Fruit fly (Drosophila melanogaster) whole organism, wandering third instar larva: ENCODE data around the gene Diap1.

Source experiments
- CG9705 ChIP-seq: fragments of 200-800 bp; sonication (Bioruptor generic); optimal IDR thresholded peaks from 2 replicates; lab custom pipeline; 2018; ENCODE audit warnings: missing biosample characterization, mild to moderate bottlenecking, missing genetic modification characterization
- CrebA ChIP-seq: fragments of 200-800 bp; sonication (Bioruptor generic); optimal IDR thresholded peaks from 2 replicates; lab custom pipeline; 2016; ENCODE audit warnings: missing biosample characterization, mild to moderate bottlenecking, missing genetic modification characterization, borderline replicate concordance
- Dif ChIP-seq: fragments of 200-275, 200-300 bp; sonication (Bioruptor generic); optimal IDR thresholded peaks from 2 replicates; lab custom pipeline; 2018; ENCODE audit warnings: missing biosample characterization, missing genetic modification characterization; ENCODE audit not compliant: partially characterized antibody
- HLH106 ChIP-seq: fragments of 200-800 bp; optimal IDR thresholded peaks from 3 replicates; lab custom pipeline; 2019; ENCODE audit warnings: missing biosample characterization, mild to moderate bottlenecking, missing genetic modification characterization, moderate library complexity
- Hnf4 ChIP-seq: fragments of 200-800 bp; sonication (Bioruptor generic); optimal IDR thresholded peaks from 2 replicates; lab custom pipeline; 2016; ENCODE audit warnings: missing biosample characterization, mild to moderate bottlenecking, missing genetic modification characterization
- Hr83 ChIP-seq: fragments of 200-300 bp; sonication (Bioruptor generic); optimal IDR thresholded peaks from 2 replicates; lab custom pipeline; 2016; ENCODE audit warnings: missing biosample characterization, mild to moderate bottlenecking, missing genetic modification characterization, moderate library complexity; ENCODE audit not compliant: poor library complexity, severe bottlenecking
- Mio ChIP-seq: sonication (Bioruptor generic); optimal IDR thresholded peaks from 2 replicates; lab custom pipeline; 2016; ENCODE audit warnings: missing biosample characterization, missing genetic modification characterization
- Myc ChIP-seq: fragments of >200 bp; optimal IDR thresholded peaks from 2 replicates; lab custom pipeline; 2017
- OdsH ChIP-seq: fragments of 200-800 bp; sonication (Bioruptor generic); optimal IDR thresholded peaks from 2 replicates; lab custom pipeline; 2016; ENCODE audit warnings: missing biosample characterization, mild to moderate bottlenecking, missing genetic modification characterization
- Rel ChIP-seq, 2 experiments: fragments of 200-800 bp; sonication (Bioruptor generic) in 1 of 2; optimal IDR thresholded peaks; 2 replicates in 1 of 2; 3 replicates in 1 of 2; lab custom pipeline; 2016 to 2019; ENCODE audit warnings: mild to moderate bottlenecking in 2 of 2, missing biosample characterization in 2 of 2, missing genetic modification characterization in 2 of 2, moderate library complexity in 1 of 2
- Sp1 ChIP-seq: fragments of 200-800 bp; sonication (Bioruptor generic); optimal IDR thresholded peaks from 3 replicates; lab custom pipeline; 2019; ENCODE audit warnings: missing biosample characterization, mild to moderate bottlenecking, missing genetic modification characterization, moderate library complexity
- Vsx2 ChIP-seq: fragments of 200-300, 225-300 bp; sonication (Bioruptor generic); optimal IDR thresholded peaks from 2 replicates; lab custom pipeline; 2018; ENCODE audit warnings: missing biosample characterization, missing genetic modification characterization; ENCODE audit not compliant: partially characterized antibody
- brk ChIP-seq: fragments of 200-800 bp; sonication (Bioruptor generic); optimal IDR thresholded peaks from 2 replicates; lab custom pipeline; 2016; ENCODE audit warnings: missing biosample characterization, mild to moderate bottlenecking, missing genetic modification characterization
- dl ChIP-seq, 2 experiments: fragments of 175-275, 200-275 bp in 1 of 2; fragments of 200-275 bp in 1 of 2; sonication (Bioruptor generic); optimal IDR thresholded peaks; lab custom pipeline; 2018; ENCODE audit warnings: mild to moderate bottlenecking in 2 of 2, missing biosample characterization in 2 of 2, missing genetic modification characterization in 2 of 2, moderate library complexity in 2 of 2; ENCODE audit not compliant: partially characterized antibody in 2 of 2, insufficient read depth in 1 of 2
- dmrt93B ChIP-seq: fragments of 200-800 bp; sonication (Bioruptor generic); optimal IDR thresholded peaks from 2 replicates; lab custom pipeline; 2018; ENCODE audit warnings: missing biosample characterization, mild to moderate bottlenecking, missing genetic modification characterization
- dsf ChIP-seq: sonication (Bioruptor generic); optimal IDR thresholded peaks from 2 replicates; lab custom pipeline; 2016; ENCODE audit warnings: missing biosample characterization, missing genetic modification characterization, borderline replicate concordance
- ey ChIP-seq: fragments of 200-800 bp; sonication (Bioruptor generic); optimal IDR thresholded peaks from 2 replicates; lab custom pipeline; 2016; ENCODE audit warnings: missing biosample characterization, missing genetic modification characterization
- foxo ChIP-seq, 2 experiments: fragments of 200-800 bp; sonication (Bioruptor generic); optimal IDR thresholded peaks; 2 replicates in 1 of 2; 3 replicates in 1 of 2; lab custom pipeline; 2016 to 2017; ENCODE audit warnings: missing biosample characterization in 2 of 2, missing genetic modification characterization in 2 of 2
- fru ChIP-seq: fragments of 200-800 bp; sonication (Bioruptor generic); optimal IDR thresholded peaks from 3 replicates; lab custom pipeline; 2016; ENCODE audit warnings: missing biosample characterization, mild to moderate bottlenecking, missing genetic modification characterization
- h ChIP-seq: fragments of 200-800 bp; sonication (Bioruptor generic); optimal IDR thresholded peaks from 3 replicates; lab custom pipeline; 2016; ENCODE audit warnings: missing biosample characterization, mild to moderate bottlenecking, missing genetic modification characterization
- jim ChIP-seq: fragments of 175-275, 200-325 bp; sonication (Bioruptor generic); optimal IDR thresholded peaks from 2 replicates; lab custom pipeline; 2016; ENCODE audit warnings: missing biosample characterization, mild to moderate bottlenecking, missing genetic modification characterization
- lola ChIP-seq: fragments of >200 bp; optimal IDR thresholded peaks from 2 replicates; lab custom pipeline; 2017; ENCODE audit warnings: missing biosample characterization, missing genetic modification characterization
- psq ChIP-seq: fragments of 200-800 bp; sonication (Bioruptor generic); optimal IDR thresholded peaks from 3 replicates; lab custom pipeline; 2017; ENCODE audit warnings: missing biosample characterization, mild to moderate bottlenecking, missing genetic modification characterization, moderate library complexity
- sage ChIP-seq: fragments of 200-800 bp; sonication (Bioruptor generic); optimal IDR thresholded peaks from 2 replicates; lab custom pipeline; 2016; ENCODE audit warnings: missing biosample characterization, mild to moderate bottlenecking, missing genetic modification characterization
- sv ChIP-seq: fragments of 200-800 bp; sonication (Bioruptor generic); optimal IDR thresholded peaks from 3 replicates; lab custom pipeline; 2016; ENCODE audit warnings: missing biosample characterization, missing genetic modification characterization
- tai ChIP-seq: sonication (Bioruptor generic); optimal IDR thresholded peaks from 2 replicates; lab custom pipeline; 2016; ENCODE audit warnings: missing biosample characterization, missing genetic modification characterization
- usp ChIP-seq: fragments of >200 bp; optimal IDR thresholded peaks from 2 replicates; lab custom pipeline; 2017; ENCODE audit warnings: missing biosample characterization, missing genetic modification characterization

Gene Diap1

DNA sequence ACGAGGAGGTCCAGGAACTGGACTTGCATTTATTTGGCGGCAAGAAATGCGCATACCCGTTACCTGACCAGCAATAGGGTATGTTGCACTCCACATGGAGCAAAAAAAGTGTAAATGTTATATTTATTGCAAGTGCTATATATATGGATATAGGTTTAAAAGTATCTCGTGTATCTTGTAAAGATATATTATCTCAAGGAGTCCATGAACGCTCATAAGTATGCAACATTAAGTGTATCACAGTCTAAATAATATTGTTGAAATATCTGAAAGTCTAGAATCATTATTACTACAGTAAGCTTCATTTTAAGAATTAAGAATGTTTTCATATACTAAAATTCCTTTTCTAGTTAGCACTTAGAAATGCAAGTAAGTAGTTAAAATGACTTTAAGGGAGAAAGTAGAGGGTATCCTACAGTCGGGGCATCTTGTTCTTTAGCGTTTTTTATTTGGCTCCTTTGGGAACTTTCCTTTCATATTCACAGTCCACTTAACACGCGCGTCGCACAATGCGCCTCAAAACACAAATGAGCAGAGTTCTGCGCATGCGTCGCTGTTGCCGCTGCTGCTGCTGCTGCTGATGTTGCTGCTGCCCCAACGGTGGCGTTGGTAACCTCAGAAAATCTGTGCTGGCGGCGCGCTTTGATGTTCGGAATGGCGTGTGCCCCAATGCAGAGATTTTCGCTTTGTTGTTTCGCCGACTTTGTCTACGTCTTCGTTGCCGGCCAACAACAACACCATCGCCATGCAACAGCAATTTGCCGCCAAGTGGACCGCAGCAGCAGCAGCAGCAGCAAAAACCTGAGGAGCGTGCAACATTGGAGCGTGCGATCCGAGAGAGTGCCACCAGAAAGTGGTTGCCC, 31.5 kb downstream of the Diap1 start (continued):
- TF ChIP-seq CrebA (GFP tag; lab: Kevin White, UChicago) (no peak), fru (GFP tag; lab: Kevin White, UChicago) (peak; percentile 22), Vsx2 (GFP tag; lab: Kevin White, UChicago) (no peak), Myc (lab: Kevin White, UChicago) (no peak)
- TF ChIP-seq, all 38 proteins: peak for 11

DNA sequence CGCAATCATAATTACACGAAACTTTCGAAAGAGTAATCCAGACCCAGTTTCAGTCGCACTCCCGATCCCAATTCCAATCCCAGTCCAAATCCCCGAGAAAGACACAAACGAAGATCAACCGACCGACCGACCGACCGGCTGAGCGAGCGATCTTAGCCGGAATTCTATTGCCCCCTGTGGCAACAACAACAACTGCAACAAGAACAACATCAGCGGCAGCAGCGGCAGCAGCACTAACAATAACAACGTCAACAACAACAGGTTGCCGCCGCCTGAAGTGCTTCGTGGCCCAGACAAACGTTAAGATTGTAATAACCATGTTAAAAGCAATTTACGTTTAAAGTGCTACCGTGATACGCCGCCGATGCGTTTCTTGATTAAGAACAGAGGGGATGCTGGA, 32.1 kb downstream of the Diap1 start:
- TF ChIP-seq dmrt93B (GFP tag; lab: Kevin White, UChicago) (no peak), sv (no peak), dsf (no peak), OdsH (no peak), ey (GFP tag; lab: Kevin White, UChicago) (no peak), Hr83 (GFP tag; lab: Kevin White, UChicago) (no peak), psq (no peak), tai (GFP tag; lab: Kevin White, UChicago) (no peak), sage (GFP tag; lab: Kevin White, UChicago) (no peak), HLH106 (no peak), Mio (GFP tag; lab: Kevin White, UChicago) (no peak), Myc (lab: Kevin White, UChicago) (no peak), brk (GFP tag; lab: Kevin White, UChicago) (no peak), Dif (GFP tag; lab: Kevin White, UChicago) (no peak), foxo (GFP tag; optimal IDR thresholded peaks at IDR 0.05; lab: Kevin White, UChicago) (no peak), Hnf4 (GFP tag; lab: Kevin White, UChicago) (no peak)

DNA sequence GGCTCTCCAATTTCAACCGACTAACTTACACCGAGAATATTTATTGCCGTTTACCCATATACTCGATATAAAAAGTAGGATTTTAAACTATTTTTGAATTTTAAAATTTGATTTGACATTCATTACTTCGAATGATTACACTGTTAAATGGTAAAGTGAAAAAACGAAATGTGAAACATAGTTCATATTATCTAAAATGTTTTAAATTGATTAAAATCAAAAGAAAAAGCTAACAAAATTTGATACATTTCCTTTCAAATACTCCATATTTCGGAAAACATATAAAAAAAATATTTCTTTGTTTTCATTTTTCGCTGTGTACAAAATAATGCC, 32.6 kb downstream of the Diap1 start:
- TF ChIP-seq dmrt93B (GFP tag; lab: Kevin White, UChicago): no peak
- peak; percentile 6 for TF ChIP-seq HLH106

DNA sequence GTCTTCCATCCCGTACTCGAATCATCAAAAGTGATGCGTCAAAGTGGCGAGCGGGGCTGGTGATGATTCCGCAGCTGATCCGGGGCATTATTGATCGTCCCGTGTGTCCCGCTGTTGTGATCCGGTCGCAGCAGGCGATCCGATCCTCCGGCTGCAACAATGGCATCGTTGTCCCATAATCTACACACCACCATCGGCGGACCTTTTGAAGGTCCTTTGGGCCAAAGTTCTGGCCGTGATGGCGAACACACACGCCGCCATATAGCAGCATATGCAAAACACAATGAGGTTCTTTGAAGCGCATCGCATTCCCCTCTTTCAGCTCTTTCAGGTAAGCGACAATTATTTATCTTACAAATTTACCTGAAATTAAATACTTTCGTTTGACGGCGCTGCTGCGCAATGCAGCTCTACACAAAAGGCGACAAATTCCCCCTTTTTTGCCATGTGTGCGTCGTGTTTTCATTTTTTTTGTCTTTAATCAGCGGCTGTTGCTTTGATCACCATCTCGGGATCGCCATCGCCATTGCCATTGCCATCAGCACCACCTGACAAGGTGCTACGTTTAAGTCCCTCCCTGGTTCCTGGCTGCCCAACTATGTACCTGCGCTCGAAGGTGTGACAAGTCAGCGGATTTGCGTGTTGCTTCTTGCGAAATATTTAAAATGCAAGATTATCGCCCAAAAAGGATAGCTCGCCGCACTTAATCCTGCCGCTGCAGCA, 33.1 kb downstream of the Diap1 start:
- TF ChIP-seq CG9705 (GFP tag; lab: Kevin White, UChicago) (no peak), jim (no peak), dl (GFP tag; optimal IDR thresholded peaks at IDR 0.05; lab: Kevin White, UChicago; ENCODE audit: insufficient read depth in 1 of 2, partially characterized antibody in 2 of 2) (no peak), usp (GFP tag; lab: Kevin White, UChicago) (no peak), tai (GFP tag; lab: Kevin White, UChicago) (no peak), Sp1 (GFP tag; lab: Kevin White, UChicago) (no peak), psq (no peak), Mio (GFP tag; lab: Kevin White, UChicago) (no peak), foxo (GFP tag; optimal IDR thresholded peaks at IDR 0.05; lab: Kevin White, UChicago) (no peak), brk (GFP tag; lab: Kevin White, UChicago) (no peak), sv (no peak), lola (GFP tag; lab: Kevin White, UChicago) (no peak)
- TF ChIP-seq, all 38 proteins: peak for 0

DNA sequence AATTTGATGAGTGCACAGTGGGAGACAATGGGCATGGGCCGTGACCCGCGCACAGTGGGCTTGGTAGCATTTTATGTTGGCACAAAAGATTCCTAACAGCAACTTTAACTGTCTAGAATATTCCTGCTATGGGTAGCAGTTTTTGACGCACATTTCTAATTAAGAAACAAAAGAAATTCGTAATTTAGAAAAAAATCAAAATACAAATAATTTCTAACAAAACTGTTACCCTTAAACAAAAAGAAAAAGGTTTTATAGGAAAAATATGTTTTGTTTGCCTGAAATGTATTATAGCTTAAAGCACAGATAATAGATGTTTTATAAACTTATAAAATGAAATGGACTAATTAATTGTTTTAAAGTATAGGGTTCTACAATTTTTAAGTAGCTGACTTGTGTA, 33.9 kb downstream of the Diap1 start:
- no peak for TF ChIP-seq lola (GFP tag; lab: Kevin White, UChicago)
- no peak for TF ChIP-seq Rel (GFP tag; optimal IDR thresholded peaks at IDR 0.05; lab: Kevin White, UChicago)
- no peak for TF ChIP-seq Rel (tag; optimal IDR thresholded peaks at IDR 0.05; lab: Kevin White, UChicago)
- TF ChIP-seq usp (GFP tag; lab: Kevin White, UChicago): no peak
- TF ChIP-seq h: peak; percentile 29
- no peak for TF ChIP-seq Mio (GFP tag; lab: Kevin White, UChicago)
- no peak for TF ChIP-seq dl (GFP tag; optimal IDR thresholded peaks at IDR 0.05; lab: Kevin White, UChicago; ENCODE audit: insufficient read depth in 1 of 2, partially characterized antibody in 2 of 2)
- no peak for TF ChIP-seq dmrt93B (GFP tag; lab: Kevin White, UChicago)
- peak in 1 of 2 experiments; percentile 15 for TF ChIP-seq foxo (GFP tag; optimal IDR thresholded peaks at IDR 0.05; lab: Kevin White, UChicago)
